Fruit fly (Drosophila melanogaster) whole organism, embryonic: ENCODE data around the gene Slip1.

Experiments used
- Abd-B ChIP-seq: fragments of 200-800 bp; sonication (Bioruptor generic); optimal IDR thresholded peaks from 2 replicates; lab custom pipeline; 2018; ENCODE audit warnings: missing biosample characterization, mild to moderate bottlenecking, missing genetic modification characterization, moderate library complexity
- Antp ChIP-seq: fragments of 200-800 bp; sonication (Bioruptor generic); optimal IDR thresholded peaks from 3 replicates; lab custom pipeline; 2016; ENCODE audit warnings: missing biosample characterization, missing genetic modification characterization
- BEAF-32 ChIP-seq: fragments of 200-800 bp; sonication (Bioruptor generic); optimal IDR thresholded peaks from 3 replicates; lab custom pipeline; 2017; ENCODE audit warnings: missing biosample characterization, missing genetic modification characterization, mild to moderate bottlenecking, moderate library complexity, missing genetic modification reagents
- CG10267 ChIP-seq: fragments of 200-800 bp; sonication (Bioruptor generic); optimal IDR thresholded peaks from 2 replicates; lab custom pipeline; 2018; ENCODE audit warnings: missing biosample characterization, mild to moderate bottlenecking, missing genetic modification characterization, moderate library complexity
- CG11695 ChIP-seq: fragments of 200-800 bp; sonication (Bioruptor generic); IDR thresholded peaks from 3 replicates; pipeline ENCODE4 v1.3.6; 2022; ENCODE audit warnings: missing biosample characterization, missing genetic modification characterization
- CG11723 ChIP-seq: fragments of 200-800 bp; sonication (Bioruptor generic); optimal IDR thresholded peaks from 2 replicates; lab custom pipeline; 2017; ENCODE audit warnings: missing biosample characterization, mild to moderate bottlenecking, missing genetic modification characterization
- CG12236 ChIP-seq: fragments of 200-800 bp; sonication (Bioruptor generic); optimal IDR thresholded peaks from 2 replicates; lab custom pipeline; 2016; ENCODE audit warnings: missing biosample characterization, missing genetic modification characterization
- CG13424 ChIP-seq: fragments of 200-800 bp; sonication (Bioruptor generic); optimal IDR thresholded peaks from 2 replicates; lab custom pipeline; 2019; ENCODE audit warnings: missing biosample characterization, mild to moderate bottlenecking, missing genetic modification characterization, moderate library complexity
- CG13624 ChIP-seq: fragments of 200-800 bp; sonication (Bioruptor generic); optimal IDR thresholded peaks from 2 replicates; lab custom pipeline; 2016; ENCODE audit warnings: missing biosample characterization, missing genetic modification characterization
- CG15073 ChIP-seq: fragments of 200-800 bp; sonication (Bioruptor generic); optimal IDR thresholded peaks from 2 replicates; lab custom pipeline; 2016; ENCODE audit warnings: missing biosample characterization, missing genetic modification characterization
- CG17568 ChIP-seq: fragments of 200-800 bp; sonication (Bioruptor generic); optimal IDR thresholded peaks from 2 replicates; lab custom pipeline; 2018; ENCODE audit warnings: missing biosample characterization, mild to moderate bottlenecking, missing genetic modification characterization, moderate library complexity
- CG2712 ChIP-seq: fragments of 200-800 bp; optimal IDR thresholded peaks from 3 replicates; lab custom pipeline; 2019; ENCODE audit warnings: missing biosample characterization, mild to moderate bottlenecking, missing genetic modification characterization, moderate library complexity
- CG30020 ChIP-seq: fragments of 200-800 bp; optimal IDR thresholded peaks from 2 replicates; lab custom pipeline; 2019; ENCODE audit warnings: missing biosample characterization, mild to moderate bottlenecking, missing genetic modification characterization, moderate library complexity
- CG3065 ChIP-seq: fragments of 200-800 bp; sonication (Bioruptor generic); optimal IDR thresholded peaks from 2 replicates; lab custom pipeline; 2016; ENCODE audit warnings: missing biosample characterization, missing genetic modification characterization
- CG4424 ChIP-seq: fragments of 200-800 bp; sonication (Bioruptor generic); optimal IDR thresholded peaks from 3 replicates; lab custom pipeline; 2016; ENCODE audit warnings: missing biosample characterization, missing genetic modification characterization
- CG5245 ChIP-seq: fragments of 200-800 bp; sonication (Bioruptor generic); optimal IDR thresholded peaks from 3 replicates; lab custom pipeline; 2016; ENCODE audit warnings: missing biosample characterization, missing genetic modification characterization
- CG6854 ChIP-seq: fragments of 200-800 bp; sonication (Bioruptor generic); optimal IDR thresholded peaks from 3 replicates; lab custom pipeline; 2017; ENCODE audit warnings: missing biosample characterization, mild to moderate bottlenecking, missing genetic modification characterization
- CG7556 ChIP-seq: fragments of 200-800 bp; sonication (Bioruptor generic); optimal IDR thresholded peaks from 2 replicates; lab custom pipeline; 2017; ENCODE audit warnings: missing biosample characterization, mild to moderate bottlenecking, missing genetic modification characterization
- CG9817 ChIP-seq: fragments of 200-800 bp; sonication (Bioruptor generic); optimal IDR thresholded peaks from 2 replicates; lab custom pipeline; 2018; ENCODE audit warnings: missing biosample characterization, mild to moderate bottlenecking, missing genetic modification characterization, moderate library complexity
- Dek ChIP-seq: fragments of 200-800 bp; sonication (Bioruptor generic); optimal IDR thresholded peaks from 3 replicates; lab custom pipeline; 2019; ENCODE audit warnings: missing biosample characterization, mild to moderate bottlenecking, missing genetic modification characterization, moderate library complexity
- Ets97D ChIP-seq: fragments of 200-800 bp; sonication (Bioruptor generic); optimal IDR thresholded peaks from 3 replicates; lab custom pipeline; 2016; ENCODE audit warnings: missing biosample characterization, missing genetic modification characterization
- Fer1 ChIP-seq: fragments of 200-800 bp; sonication (Bioruptor generic); optimal IDR thresholded peaks from 2 replicates; lab custom pipeline; 2017; ENCODE audit warnings: missing biosample characterization, mild to moderate bottlenecking, missing genetic modification characterization
- HLH4C ChIP-seq: fragments of 200-800 bp; sonication (Bioruptor generic); IDR thresholded peaks from 3 replicates; pipeline ENCODE4 v1.3.6; 2022; ENCODE audit warnings: missing biosample characterization, missing genetic modification characterization; ENCODE audit not compliant: partially characterized antibody
- Hsf ChIP-seq: fragments of 200-800 bp; sonication (Bioruptor generic); optimal IDR thresholded peaks from 3 replicates; lab custom pipeline; 2016; ENCODE audit warnings: missing biosample characterization, missing genetic modification characterization
- Med ChIP-seq: fragments of 200-800 bp; sonication (Bioruptor generic); peaks from one replicate; lab custom pipeline; 2016; ENCODE audit warnings: missing biosample characterization, missing genetic modification characterization, mild to moderate bottlenecking, inconsistent platforms, moderate library complexity
- Ravus ChIP-seq: fragments of 200-800 bp; sonication (Bioruptor generic); IDR thresholded peaks from 2 replicates; pipeline ENCODE4 v1.3.6; 2022; ENCODE audit warnings: missing biosample characterization, missing genetic modification characterization
- Rx ChIP-seq: fragments of 200-800 bp; sonication (Bioruptor generic); IDR thresholded peaks from 2 replicates; pipeline ENCODE4 v1.3.6; 2022; ENCODE audit warnings: missing biosample characterization, missing genetic modification characterization
- Scr ChIP-seq: fragments of 200-800 bp; sonication (Bioruptor generic); IDR thresholded peaks from 2 replicates; pipeline ENCODE4 v1.3.6; 2022; ENCODE audit warnings: missing biosample characterization, missing genetic modification characterization; ENCODE audit not compliant: partially characterized antibody
- Sry-β ChIP-seq: fragments of 200-800 bp; sonication (Bioruptor generic); optimal IDR thresholded peaks from 2 replicates; lab custom pipeline; 2018; ENCODE audit warnings: missing biosample characterization, mild to moderate bottlenecking, missing genetic modification characterization, moderate library complexity
- Tbp ChIP-seq: fragments of >200 bp; optimal IDR thresholded peaks from 2 replicates; lab custom pipeline; 2018; ENCODE audit warnings: missing biosample characterization, missing genetic modification characterization
- Xbp1 ChIP-seq: fragments of 200-800 bp; sonication (Bioruptor generic); optimal IDR thresholded peaks from 3 replicates; lab custom pipeline; 2016; ENCODE audit warnings: missing biosample characterization, mild to moderate bottlenecking, missing genetic modification characterization
- bab2 ChIP-seq: fragments of 200-800 bp; sonication (Bioruptor generic); optimal IDR thresholded peaks from 2 replicates; lab custom pipeline; 2016; ENCODE audit warnings: missing biosample characterization, missing genetic modification characterization
- corto ChIP-seq: fragments of 200-800 bp; sonication (Bioruptor generic); optimal IDR thresholded peaks from 2 replicates; lab custom pipeline; 2016; ENCODE audit warnings: missing biosample characterization, mild to moderate bottlenecking, missing genetic modification characterization, moderate library complexity
- dysf ChIP-seq: fragments of 200-800 bp; sonication (Bioruptor generic); IDR thresholded peaks from 3 replicates; pipeline ENCODE4 v1.3.6; 2022; ENCODE audit warnings: missing biosample characterization, missing genetic modification characterization
- eyg ChIP-seq: fragments of 200-800 bp; sonication (Bioruptor generic); optimal IDR thresholded peaks from 3 replicates; lab custom pipeline; 2016; ENCODE audit warnings: missing biosample characterization, missing genetic modification characterization
- gcm ChIP-seq: fragments of 200-800 bp; sonication (Bioruptor generic); optimal IDR thresholded peaks from 2 replicates; lab custom pipeline; 2019; ENCODE audit warnings: missing biosample characterization, mild to moderate bottlenecking, missing genetic modification characterization, moderate library complexity
- hth ChIP-seq: fragments of >200 bp; optimal IDR thresholded peaks from 2 replicates; lab custom pipeline; 2017; ENCODE audit warnings: inconsistent platforms
- lilli ChIP-seq: fragments of 200-800 bp; sonication (Bioruptor generic); optimal IDR thresholded peaks from 3 replicates; lab custom pipeline; 2016; ENCODE audit warnings: missing biosample characterization, missing genetic modification characterization
- mam ChIP-seq: fragments of 200-800 bp; sonication (Bioruptor generic); optimal IDR thresholded peaks from 3 replicates; lab custom pipeline; 2016; ENCODE audit warnings: missing biosample characterization, missing genetic modification characterization
- nmo ChIP-seq: fragments of 200-800 bp; sonication (Bioruptor generic); optimal IDR thresholded peaks from 2 replicates; lab custom pipeline; 2018; ENCODE audit warnings: missing biosample characterization, mild to moderate bottlenecking, missing genetic modification characterization, moderate library complexity
- nom ChIP-seq: fragments of 200-800 bp; sonication (Bioruptor generic); optimal IDR thresholded peaks from 2 replicates; lab custom pipeline; 2017; ENCODE audit warnings: missing biosample characterization, missing genetic modification characterization, mild to moderate bottlenecking, moderate library complexity, missing genetic modification reagents
- pan ChIP-seq, 4 experiments: fragments of >200 bp in 3 of 4; fragments of 200-800 bp in 1 of 4; sonication (Bioruptor generic) in 1 of 4; optimal IDR thresholded peaks in 3 of 4; IDR thresholded peaks in 1 of 4; 2 replicates each; pipeline versions ENCODE4 v1.3.6 to Lab custom; 2017 to 2022; ENCODE audit warnings: missing biosample characterization in 2 of 4, missing genetic modification characterization in 2 of 4, mixed read lengths in 1 of 4
- pfk ChIP-seq: fragments of 200-800 bp; sonication (Bioruptor generic); optimal IDR thresholded peaks from 2 replicates; lab custom pipeline; 2018; ENCODE audit warnings: missing biosample characterization, mild to moderate bottlenecking, missing genetic modification characterization, moderate library complexity
- phol ChIP-seq: fragments of 200-800 bp; sonication (Bioruptor generic); optimal IDR thresholded peaks from 3 replicates; lab custom pipeline; 2018; ENCODE audit warnings: missing biosample characterization, mild to moderate bottlenecking, missing genetic modification characterization, moderate library complexity
- row ChIP-seq: fragments of 200-800 bp; sonication (Bioruptor generic); IDR thresholded peaks from 3 replicates; pipeline ENCODE4 v1.3.6; 2022; ENCODE audit warnings: missing biosample characterization, missing genetic modification characterization
- sens ChIP-seq: fragments of 200-800 bp; sonication (Bioruptor generic); peaks from one replicate; lab custom pipeline; 2016; ENCODE audit warnings: missing biosample characterization, missing genetic modification characterization
- ssp ChIP-seq: fragments of 200-800 bp; sonication (Bioruptor generic); IDR thresholded peaks from 2 replicates; pipeline ENCODE4 v1.3.6; 2022; ENCODE audit warnings: missing biosample characterization, missing genetic modification characterization
- tgo ChIP-seq: fragments of 200-800 bp; sonication (Bioruptor generic); IDR thresholded peaks from 3 replicates; pipeline ENCODE4 v1.3.6; 2022; ENCODE audit warnings: missing biosample characterization, missing genetic modification characterization
- trh ChIP-seq: fragments of 200-800 bp; sonication (Bioruptor generic); optimal IDR thresholded peaks from 2 replicates; lab custom pipeline; 2016; ENCODE audit warnings: missing biosample characterization, missing genetic modification characterization
- yki ChIP-seq: fragments of >200 bp; optimal IDR thresholded peaks from 3 replicates; lab custom pipeline; 2018

Gene Slip1

DNA sequence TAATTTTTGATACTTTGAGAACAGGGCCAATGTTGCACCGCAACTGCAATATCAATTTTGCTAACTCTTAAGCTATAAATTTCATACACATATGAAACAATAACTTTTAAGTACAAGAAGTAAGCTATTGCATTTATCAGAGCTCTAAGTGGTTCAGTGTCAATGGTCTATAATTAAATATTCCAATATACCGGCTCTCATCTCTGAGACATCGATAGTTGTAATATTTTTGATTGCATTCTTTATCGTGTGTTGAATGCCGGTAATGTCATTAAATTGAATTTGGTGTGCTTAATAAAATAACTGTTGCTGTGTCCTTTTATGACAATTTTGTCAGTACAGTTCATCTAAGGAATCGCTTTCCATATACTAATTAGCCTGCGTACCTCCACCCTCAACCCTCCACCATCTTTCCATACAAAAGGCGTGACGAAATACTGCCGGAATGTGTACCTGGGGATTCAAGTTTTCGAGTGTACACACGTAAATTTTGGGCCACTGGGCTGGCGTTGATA is 7.5 kb downstream of the Slip1 start, which contains the start of gene CG11360 (continued):
- no peak for TF ChIP-seq yki (lab: Kevin White, UChicago)
- TF ChIP-seq dysf (GFP tag; lab: Robert Waterston, UW): no peak
- peak; percentile 83 for TF ChIP-seq row (GFP tag; lab: Robert Waterston, UW)
- no peak for TF ChIP-seq CG12236 (GFP tag; lab: Kevin White, UChicago)
- TF ChIP-seq Antp (GFP tag; lab: Kevin White, UChicago): no peak
- no peak for TF ChIP-seq hth (lab: Kevin White, UChicago)
- no peak for TF ChIP-seq HLH4C (GFP tag; lab: Robert Waterston, UW)
- no peak for TF ChIP-seq corto (GFP tag; lab: Kevin White, UChicago)
- no peak for TF ChIP-seq Tbp (GFP tag; lab: Kevin White, UChicago)
- TF ChIP-seq CG10267 (tag; lab: Kevin White, UChicago): peak; percentile 4
- no peak for TF ChIP-seq CG15073 (GFP tag; lab: Kevin White, UChicago)
- peak; percentile 59 for TF ChIP-seq Scr (GFP tag; lab: Robert Waterston, UW)
- TF ChIP-seq pfk (GFP tag; lab: Kevin White, UChicago): peak; percentile 67
- TF ChIP-seq ssp (GFP tag; lab: Robert Waterston, UW): peak; percentile 98
- no peak for TF ChIP-seq pan (optimal IDR thresholded peaks at IDR 0.05; lab: Kevin White, UChicago)
- TF ChIP-seq pan (GFP tag; optimal IDR thresholded peaks at IDR 0.05 in 1 of 2, IDR thresholded peaks at IDR 0.05 in 1 of 2): no peak
- TF ChIP-seq Sry-β: peak; percentile 20
- no peak for TF ChIP-seq Dek (tag; lab: Kevin White, UChicago)
- TF ChIP-seq CG7556 (GFP tag; lab: Kevin White, UChicago): no peak
- TF ChIP-seq nmo (GFP tag; lab: Kevin White, UChicago): peak; percentile 67
- no peak for TF ChIP-seq gcm
- TF ChIP-seq CG9817 (tag; lab: Kevin White, UChicago): no peak
- peak; percentile 81 for TF ChIP-seq Med (GFP tag; lab: Kevin White, UChicago)
- no peak for TF ChIP-seq CG5245 (GFP tag; lab: Kevin White, UChicago)
- no peak for TF ChIP-seq Abd-B (GFP tag; lab: Kevin White, UChicago)
- TF ChIP-seq Xbp1 (GFP tag; lab: Kevin White, UChicago): peak; percentile 42
- no peak for TF ChIP-seq CG6854
- no peak for TF ChIP-seq Rx (GFP tag; lab: Robert Waterston, UW)
- TF ChIP-seq BEAF-32: peak; percentile 77
- no peak for TF ChIP-seq CG3065 (GFP tag; lab: Kevin White, UChicago)
- no peak for TF ChIP-seq CG11695 (GFP tag; lab: Robert Waterston, UW)
- peak; percentile 51 for TF ChIP-seq phol (tag; lab: Kevin White, UChicago)
- peak; percentile 86 for TF ChIP-seq CG11723 (GFP tag; lab: Kevin White, UChicago)
- TF ChIP-seq tgo (GFP tag; lab: Robert Waterston, UW): no peak

DNA sequence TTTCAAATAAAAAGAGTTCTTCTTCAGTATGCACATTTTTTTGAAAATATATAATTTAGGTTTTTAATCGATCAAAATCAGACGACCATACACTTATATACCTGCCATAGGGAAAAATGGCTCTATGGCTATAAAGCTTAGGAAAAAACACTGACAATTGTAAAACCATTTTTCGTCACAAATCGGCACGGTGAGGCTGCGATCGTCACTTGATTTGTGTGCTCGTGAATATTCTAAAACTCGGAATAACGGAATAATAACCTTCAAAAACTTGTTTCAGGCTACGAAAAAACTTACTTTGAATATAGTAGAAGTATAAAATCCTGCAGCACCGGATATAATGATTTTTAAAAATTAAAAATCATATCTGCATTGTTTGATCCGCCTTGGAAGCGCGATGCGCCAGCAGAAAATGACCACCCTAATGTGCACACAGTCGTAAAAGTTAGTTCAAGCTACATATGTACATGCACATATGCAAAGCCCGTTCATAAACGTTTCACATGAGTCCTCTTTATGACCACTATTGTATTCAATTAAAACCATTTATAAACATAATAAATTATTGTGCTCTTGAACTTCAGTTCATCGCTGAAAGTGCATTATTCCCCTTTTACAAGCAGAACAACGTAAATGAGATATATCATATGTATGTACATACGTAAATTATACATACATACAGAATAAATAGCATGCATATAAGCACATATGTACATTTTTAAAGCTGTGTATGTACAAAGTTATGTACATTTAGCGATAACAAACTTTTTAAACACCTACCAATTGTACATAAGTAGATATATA is 31.7 kb downstream of the Slip1 start:
- TF ChIP-seq CG2712 (tag; lab: Kevin White, UChicago) (peak; percentile 2), sens (GFP tag; lab: Kevin White, UChicago) (peak; percentile 70), mam (GFP tag; lab: Kevin White, UChicago) (peak; percentile 40), CG30020 (tag; lab: Kevin White, UChicago) (peak; percentile 94), eyg (GFP tag; lab: Kevin White, UChicago) (no peak), lilli (GFP tag; lab: Kevin White, UChicago) (peak; percentile 41), Fer1 (GFP tag; lab: Kevin White, UChicago) (peak; percentile 57), CG17568 (GFP tag; lab: Kevin White, UChicago) (peak; percentile 64), Ets97D (GFP tag; lab: Kevin White, UChicago) (peak; percentile 24), Hsf (GFP tag; lab: Kevin White, UChicago) (peak; percentile 33), nom (GFP tag; lab: Kevin White, UChicago) (peak; percentile 100), Ravus (GFP tag; lab: Robert Waterston, UW) (no peak), CG4424 (peak; percentile 4), CG13424 (no peak), bab2 (GFP tag; lab: Kevin White, UChicago) (peak; percentile 2), trh (GFP tag; lab: Kevin White, UChicago) (peak; percentile 10), CG13624 (peak; percentile 12)
